Fruit fly (Drosophila melanogaster) whole organism, embryonic: ENCODE results near the gene CG12024.

Experiments
- Adf1 ChIP-seq: fragments of 200-800 bp; sonication (Bioruptor generic); IDR thresholded peaks from 2 replicates; pipeline ENCODE4 v1.3.6; 2022; ENCODE audit warnings: missing biosample characterization, missing genetic modification characterization
- Atf-2 ChIP-seq: fragments of 200-800 bp; sonication (Bioruptor generic); optimal IDR thresholded peaks from 2 replicates; lab custom pipeline; 2016; ENCODE audit warnings: missing biosample characterization, missing genetic modification characterization
- B-H2 ChIP-seq: fragments of 200-800 bp; sonication (Bioruptor generic); optimal IDR thresholded peaks from 2 replicates; lab custom pipeline; 2018; ENCODE audit warnings: missing biosample characterization, mild to moderate bottlenecking, missing genetic modification characterization
- Bdp1 ChIP-seq: fragments of 200-800 bp; sonication (Bioruptor generic); optimal IDR thresholded peaks from 3 replicates; lab custom pipeline; 2016; ENCODE audit warnings: missing biosample characterization, missing genetic modification characterization
- Blimp-1 ChIP-seq: fragments of 200-800 bp; sonication (Bioruptor generic); optimal IDR thresholded peaks from 3 replicates; lab custom pipeline; 2018; ENCODE audit warnings: missing biosample characterization, missing genetic modification characterization, mild to moderate bottlenecking, moderate library complexity, missing genetic modification reagents
- BtbVII ChIP-seq: fragments of 200-800 bp; sonication (Bioruptor generic); optimal IDR thresholded peaks from 3 replicates; lab custom pipeline; 2017; ENCODE audit warnings: missing biosample characterization, mild to moderate bottlenecking, missing genetic modification characterization
- CG10321 ChIP-seq: fragments of 200-800 bp; sonication (Bioruptor generic); IDR thresholded peaks from 2 replicates; pipeline ENCODE4 v1.3.6; 2022; ENCODE audit warnings: missing biosample characterization, missing genetic modification characterization
- CG10654 ChIP-seq: fragments of 200-800 bp; sonication (Bioruptor generic); optimal IDR thresholded peaks from 2 replicates; lab custom pipeline; 2016; ENCODE audit warnings: missing biosample characterization, missing genetic modification characterization
- CG10979 ChIP-seq: fragments of 200-800 bp; sonication (Bioruptor generic); optimal IDR thresholded peaks from 2 replicates; lab custom pipeline; 2018; ENCODE audit warnings: missing biosample characterization, mild to moderate bottlenecking, missing genetic modification characterization, moderate library complexity
- CG13296 ChIP-seq: fragments of 200-800 bp; sonication (Bioruptor generic); optimal IDR thresholded peaks from 3 replicates; lab custom pipeline; 2018; ENCODE audit warnings: missing biosample characterization, mild to moderate bottlenecking, missing genetic modification characterization
- CG15269 ChIP-seq: fragments of 200-800 bp; sonication (Bioruptor generic); optimal IDR thresholded peaks from 2 replicates; lab custom pipeline; 2018; ENCODE audit warnings: missing biosample characterization, mild to moderate bottlenecking, missing genetic modification characterization, moderate library complexity
- CG17328 ChIP-seq: fragments of 200-800 bp; sonication (Bioruptor generic); IDR thresholded peaks from 2 replicates; pipeline ENCODE4 v1.3.6; 2022; ENCODE audit warnings: missing biosample characterization, missing genetic modification characterization
- CG32532 ChIP-seq: fragments of 200-800 bp; sonication (Bioruptor generic); IDR thresholded peaks from 2 replicates; pipeline ENCODE4 v1.3.6; 2022; ENCODE audit warnings: missing biosample characterization, missing genetic modification characterization
- CG4282 ChIP-seq: fragments of 200-800 bp; sonication (Bioruptor generic); optimal IDR thresholded peaks from 2 replicates; lab custom pipeline; 2016; ENCODE audit warnings: missing biosample characterization, missing genetic modification characterization
- CG4730 ChIP-seq: fragments of 200-800 bp; sonication (Bioruptor generic); IDR thresholded peaks from 2 replicates; pipeline ENCODE4 v1.3.6; 2022; ENCODE audit warnings: missing biosample characterization, missing genetic modification characterization
- CG5180 ChIP-seq: fragments of 200-800 bp; sonication (Bioruptor generic); optimal IDR thresholded peaks from 3 replicates; lab custom pipeline; 2017; ENCODE audit warnings: missing biosample characterization, missing genetic modification characterization, mild to moderate bottlenecking, moderate library complexity, missing genetic modification reagents
- CG7786 ChIP-seq: fragments of 200-800 bp; sonication (Bioruptor generic); optimal IDR thresholded peaks from 2 replicates; lab custom pipeline; 2016; ENCODE audit warnings: missing biosample characterization, missing genetic modification characterization
- CG8359 ChIP-seq: fragments of 200-800 bp; sonication (Bioruptor generic); optimal IDR thresholded peaks from 2 replicates; lab custom pipeline; 2017; ENCODE audit warnings: missing biosample characterization, mild to moderate bottlenecking, missing genetic modification characterization, borderline replicate concordance
- CG9437 ChIP-seq: fragments of 200-800 bp; sonication (Bioruptor generic); optimal IDR thresholded peaks from 2 replicates; lab custom pipeline; 2018; ENCODE audit warnings: missing biosample characterization, mild to moderate bottlenecking, missing genetic modification characterization
- Gug ChIP-seq: fragments of 200-800 bp; sonication (Bioruptor generic); IDR thresholded peaks from 4 replicates; pipeline ENCODE4 v1.3.6; 2022; ENCODE audit warnings: missing biosample characterization, missing genetic modification characterization
- HLHmδ ChIP-seq: fragments of 200-800 bp; sonication (Bioruptor generic); optimal IDR thresholded peaks from 2 replicates; lab custom pipeline; 2018; ENCODE audit warnings: missing biosample characterization, mild to moderate bottlenecking, missing genetic modification characterization, moderate library complexity
- Lim3 ChIP-seq: fragments of 200-800 bp; sonication (Bioruptor generic); IDR thresholded peaks from 2 replicates; pipeline ENCODE4 v1.3.6; 2022; ENCODE audit warnings: missing biosample characterization, missing genetic modification characterization
- MBD-R2 ChIP-seq: fragments of 200-800 bp; sonication (Bioruptor generic); IDR thresholded peaks from 2 replicates; pipeline ENCODE4 v1.3.6; 2022; ENCODE audit warnings: missing biosample characterization, missing genetic modification characterization
- Med ChIP-seq: fragments of 200-800 bp; sonication (Bioruptor generic); peaks from one replicate; lab custom pipeline; 2016; ENCODE audit warnings: missing biosample characterization, missing genetic modification characterization, mild to moderate bottlenecking, inconsistent platforms, moderate library complexity
- Spps ChIP-seq: fragments of 200-800 bp; sonication (Bioruptor generic); optimal IDR thresholded peaks from 2 replicates; lab custom pipeline; 2018; ENCODE audit warnings: missing biosample characterization, mild to moderate bottlenecking, missing genetic modification characterization
- Usf ChIP-seq: fragments of 200-800 bp; sonication (Bioruptor generic); optimal IDR thresholded peaks from 2 replicates; lab custom pipeline; 2017; ENCODE audit warnings: missing genotype, missing biosample characterization, missing genetic modification characterization
- YL-1 ChIP-seq: fragments of 200-800 bp; sonication (Bioruptor generic); optimal IDR thresholded peaks from 3 replicates; lab custom pipeline; 2017; ENCODE audit warnings: missing biosample characterization, mild to moderate bottlenecking, missing genetic modification characterization
- ab ChIP-seq: fragments of 200-800 bp; sonication (Bioruptor generic); optimal IDR thresholded peaks from 2 replicates; lab custom pipeline; 2016; ENCODE audit warnings: missing biosample characterization, missing genetic modification characterization
- az2 ChIP-seq: fragments of 200-800 bp; sonication (Bioruptor generic); optimal IDR thresholded peaks from 3 replicates; lab custom pipeline; 2016; ENCODE audit warnings: missing biosample characterization, missing genetic modification characterization
- br ChIP-seq: fragments of >200 bp; optimal IDR thresholded peaks from 2 replicates; lab custom pipeline; 2017
- chm ChIP-seq: fragments of 200-800 bp; sonication (Bioruptor generic); IDR thresholded peaks from 2 replicates; pipeline ENCODE4 v1.3.6; 2022; ENCODE audit warnings: missing biosample characterization, missing genetic modification characterization
- crol ChIP-seq: fragments of 200-800 bp; sonication (Bioruptor generic); IDR thresholded peaks from 2 replicates; pipeline ENCODE4 v1.3.6; 2022; ENCODE audit warnings: missing biosample characterization, missing genetic modification characterization
- dati ChIP-seq: fragments of 200-800 bp; sonication (Bioruptor generic); IDR thresholded peaks from 2 replicates; pipeline ENCODE4 v1.3.6; 2022; ENCODE audit warnings: missing biosample characterization, missing genetic modification characterization
- dmrt99B ChIP-seq: fragments of 200-800 bp; sonication (Bioruptor generic); optimal IDR thresholded peaks from 2 replicates; lab custom pipeline; 2018; ENCODE audit warnings: missing biosample characterization, mild to moderate bottlenecking, missing genetic modification characterization, moderate library complexity
- gcm ChIP-seq: fragments of 200-800 bp; sonication (Bioruptor generic); optimal IDR thresholded peaks from 2 replicates; lab custom pipeline; 2019; ENCODE audit warnings: missing biosample characterization, mild to moderate bottlenecking, missing genetic modification characterization, moderate library complexity
- gsb-n ChIP-seq: fragments of 200-800 bp; sonication (Bioruptor generic); optimal IDR thresholded peaks from 3 replicates; lab custom pipeline; 2018; ENCODE audit warnings: missing biosample characterization, mild to moderate bottlenecking, missing genetic modification characterization
- hbn ChIP-seq: fragments of 200-800 bp; sonication (Bioruptor generic); IDR thresholded peaks from 2 replicates; pipeline ENCODE4 v1.3.6; 2022; ENCODE audit warnings: missing biosample characterization, missing genetic modification characterization; ENCODE audit not compliant: partially characterized antibody
- insv ChIP-seq, 2 experiments: fragments of 200-800 bp; sonication (Bioruptor generic); optimal IDR thresholded peaks; 3 replicates each; lab custom pipeline; 2016 to 2018; ENCODE audit warnings: missing biosample characterization in 2 of 2, missing genetic modification characterization in 2 of 2
- jumu ChIP-seq: fragments of 200-800 bp; sonication (Bioruptor generic); optimal IDR thresholded peaks from 3 replicates; lab custom pipeline; 2016; ENCODE audit warnings: missing biosample characterization, missing genetic modification characterization
- lbe ChIP-seq: fragments of 200-800 bp; sonication (Bioruptor generic); optimal IDR thresholded peaks from 2 replicates; lab custom pipeline; 2016; ENCODE audit warnings: missing biosample characterization, mild to moderate bottlenecking, missing genetic modification characterization
- luna ChIP-seq: fragments of 200-800 bp; sonication (Bioruptor generic); optimal IDR thresholded peaks from 2 replicates; lab custom pipeline; 2016; ENCODE audit warnings: missing biosample characterization, missing genetic modification characterization
- mam ChIP-seq: fragments of 200-800 bp; sonication (Bioruptor generic); optimal IDR thresholded peaks from 3 replicates; lab custom pipeline; 2016; ENCODE audit warnings: missing biosample characterization, missing genetic modification characterization
- nau ChIP-seq: fragments of 200-800 bp; sonication (Bioruptor generic); optimal IDR thresholded peaks from 3 replicates; lab custom pipeline; 2017; ENCODE audit warnings: missing biosample characterization, mild to moderate bottlenecking, missing genetic modification characterization, missing genetic modification reagents
- otp ChIP-seq: fragments of 200-800 bp; sonication (Bioruptor generic); IDR thresholded peaks from 3 replicates; pipeline ENCODE4, ENCODE4 v1.3.6; 2022; ENCODE audit warnings: missing biosample characterization, missing genetic modification characterization
- phol ChIP-seq: fragments of 200-800 bp; sonication (Bioruptor generic); optimal IDR thresholded peaks from 3 replicates; lab custom pipeline; 2018; ENCODE audit warnings: missing biosample characterization, mild to moderate bottlenecking, missing genetic modification characterization, moderate library complexity
- run ChIP-seq: fragments of 200-800 bp; sonication (Bioruptor generic); optimal IDR thresholded peaks from 3 replicates; lab custom pipeline; 2018; ENCODE audit warnings: missing biosample characterization, mild to moderate bottlenecking, missing genetic modification characterization
- shn ChIP-seq: fragments of 200-800 bp; sonication (Bioruptor generic); optimal IDR thresholded peaks from 3 replicates; lab custom pipeline; 2016; ENCODE audit warnings: missing biosample characterization, missing genetic modification characterization
- trem ChIP-seq: fragments of 200-800 bp; optimal IDR thresholded peaks from 3 replicates; lab custom pipeline; 2019; ENCODE audit warnings: missing biosample characterization, mild to moderate bottlenecking, missing genetic modification characterization, moderate library complexity
- trh ChIP-seq: fragments of 200-800 bp; sonication (Bioruptor generic); optimal IDR thresholded peaks from 2 replicates; lab custom pipeline; 2016; ENCODE audit warnings: missing biosample characterization, missing genetic modification characterization
- unc-4 ChIP-seq: fragments of 200-800 bp; sonication (Bioruptor generic); IDR thresholded peaks from 2 replicates; pipeline ENCODE4 v1.3.6; 2022; ENCODE audit warnings: missing biosample characterization, missing genetic modification characterization; ENCODE audit not compliant: partially characterized antibody
- zen2 ChIP-seq: fragments of 200-800 bp; sonication (Bioruptor generic); IDR thresholded peaks from 3 replicates; pipeline ENCODE4 v1.3.6; 2022; ENCODE audit warnings: missing biosample characterization, missing genetic modification characterization; ENCODE audit not compliant: partially characterized antibody
- zfh2 ChIP-seq: fragments of 200-800 bp; sonication (Bioruptor generic); optimal IDR thresholded peaks from 2 replicates; lab custom pipeline; 2016; ENCODE audit warnings: missing biosample characterization, missing genetic modification characterization

The CG12024 gene

DNA sequence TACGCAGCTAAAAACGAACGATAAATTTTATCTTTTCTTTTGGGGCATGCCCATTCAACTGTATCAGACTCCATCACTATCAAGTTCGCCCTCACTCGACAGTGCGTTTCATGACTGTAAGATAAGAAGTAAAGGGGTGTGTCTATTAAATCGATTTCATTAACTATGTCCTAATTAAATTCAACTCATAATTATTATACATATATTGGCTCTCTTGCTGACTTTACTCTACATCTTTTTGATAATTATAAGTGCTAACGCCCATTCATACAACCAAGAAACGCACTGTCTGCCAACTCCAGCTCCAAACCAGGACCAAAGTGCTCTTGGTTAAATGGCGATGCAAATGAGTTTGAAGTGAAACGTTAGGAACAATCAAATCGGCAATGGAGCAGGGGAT is 11.9 kb downstream of the CG12024 start (continued):
- peak; percentile 53; the same call in 3 of the 4 replicates for TF ChIP-seq Gug (GFP tag; lab: Robert Waterston, UW)
- TF ChIP-seq Usf (GFP tag; lab: Kevin White, UChicago) = no peak
- TF ChIP-seq unc-4 = no peak
- TF ChIP-seq CG5180 = no peak
- TF ChIP-seq Blimp-1 (GFP tag; lab: Kevin White, UChicago) = no peak
- TF ChIP-seq CG7786 (GFP tag; lab: Kevin White, UChicago) = no peak
- peak; percentile 1 for TF ChIP-seq trem (tag; lab: Kevin White, UChicago)
- no peak for TF ChIP-seq Spps (tag; lab: Kevin White, UChicago)
- no peak for TF ChIP-seq trh (GFP tag; lab: Kevin White, UChicago)
- peak; percentile 22 for TF ChIP-seq CG13296 (GFP tag; lab: Kevin White, UChicago)
- TF ChIP-seq Atf-2 (GFP tag; lab: Kevin White, UChicago) = no peak
- TF ChIP-seq insv (GFP tag; optimal IDR thresholded peaks at IDR 0.05; lab: Kevin White, UChicago) = no peak
- TF ChIP-seq zfh2 = no peak
- no peak for TF ChIP-seq zen2 (GFP tag; lab: Robert Waterston, UW)
- TF ChIP-seq Med (GFP tag; lab: Kevin White, UChicago) = peak; percentile 70
- TF ChIP-seq CG15269 = no peak
- no peak for TF ChIP-seq br
- TF ChIP-seq jumu (GFP tag; lab: Kevin White, UChicago) = no peak
- no peak for TF ChIP-seq YL-1 (GFP tag; lab: Kevin White, UChicago)
- no peak for TF ChIP-seq ab (GFP tag; lab: Kevin White, UChicago)
- TF ChIP-seq Bdp1 (GFP tag; lab: Kevin White, UChicago) = no peak
- no peak for TF ChIP-seq CG10654 (GFP tag; lab: Kevin White, UChicago)
- no peak for TF ChIP-seq shn (GFP tag; lab: Kevin White, UChicago)
- no peak for TF ChIP-seq B-H2 (GFP tag; lab: Kevin White, UChicago)
- TF ChIP-seq MBD-R2 (GFP tag; lab: Robert Waterston, UW) = no peak; the same call in 1 of the 2 replicates
- TF ChIP-seq otp (GFP tag; lab: Robert Waterston, UW) = no peak
- peak; percentile 24; the same call in 1 of the 2 replicates for TF ChIP-seq CG4730
- TF ChIP-seq CG17328 (GFP tag; lab: Robert Waterston, UW) = no peak
- no peak for TF ChIP-seq CG4282
- TF ChIP-seq gcm (GFP tag; lab: Kevin White, UChicago) = no peak
- TF ChIP-seq dati (GFP tag; lab: Robert Waterston, UW) = no peak
- TF ChIP-seq run (tag; lab: Kevin White, UChicago) = no peak
- no peak for TF ChIP-seq mam
- TF ChIP-seq CG8359 (GFP tag; lab: Kevin White, UChicago) = no peak
- no peak for TF ChIP-seq luna (GFP tag; lab: Kevin White, UChicago)
- TF ChIP-seq Adf1 (GFP tag; lab: Robert Waterston, UW) = no peak
- peak; percentile 8 for TF ChIP-seq phol (tag; lab: Kevin White, UChicago)
- no peak for TF ChIP-seq hbn (GFP tag; lab: Robert Waterston, UW)
- no peak for TF ChIP-seq gsb-n (tag; lab: Kevin White, UChicago)
- no peak for TF ChIP-seq BtbVII
- TF ChIP-seq lbe = peak; percentile 37
- peak; percentile 77 for TF ChIP-seq CG32532 (GFP tag; lab: Robert Waterston, UW)
- no peak for TF ChIP-seq chm
- TF ChIP-seq nau = no peak
- no peak for TF ChIP-seq CG9437 (GFP tag; lab: Kevin White, UChicago)
- no peak for TF ChIP-seq CG10321
- TF ChIP-seq crol (GFP tag; lab: Robert Waterston, UW) = no peak
- TF ChIP-seq Lim3 (GFP tag; lab: Robert Waterston, UW) = no peak
- TF ChIP-seq CG10979 = peak; percentile 13
- no peak for TF ChIP-seq az2 (GFP tag; lab: Kevin White, UChicago)
- no peak for TF ChIP-seq HLHmδ (GFP tag; lab: Kevin White, UChicago)
- peak; percentile 67 for TF ChIP-seq dmrt99B
